Worm (Caenorhabditis elegans): Measurements from ENCODE around the gene inx-10.

DNA sequence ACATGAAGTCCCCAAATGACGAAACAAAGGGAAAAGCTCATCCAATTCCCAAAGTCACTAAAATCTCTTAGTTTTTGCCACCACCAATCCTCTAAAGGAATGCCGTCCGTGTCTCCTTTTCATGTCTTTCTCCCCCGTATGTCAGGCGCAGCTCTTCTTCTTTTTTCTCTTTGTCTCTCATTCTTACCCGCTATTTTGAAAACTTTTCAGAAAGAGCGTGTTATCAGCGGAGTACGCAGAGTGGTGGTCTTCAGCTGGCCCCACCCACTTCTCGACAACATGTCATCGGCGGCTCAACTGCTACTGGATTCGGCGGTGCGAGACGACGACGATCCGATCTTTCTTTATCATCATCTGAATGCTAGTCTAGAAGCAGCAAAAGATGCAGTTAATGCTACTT, 15.9 kb downstream of the inx-10 start, which contains the start of gene sphr-1:
- no peak for TF ChIP-seq elt-1 (tag; optimal IDR thresholded peaks at IDR 0.05; ENCODE audit: borderline replicate concordance, insufficient read depth)
- no peak for TF ChIP-seq pha-4 (tag; optimal IDR thresholded peaks at IDR 0.05)
- no peak for TF ChIP-seq ztf-11 (tag; optimal IDR thresholded peaks at IDR 0.05)
- no peak for TF ChIP-seq elt-3 (tag; optimal IDR thresholded peaks at IDR 0.05)
- no peak for TF ChIP-seq mls-2 (tag; optimal IDR thresholded peaks at IDR 0.05)
- no peak for TF ChIP-seq snpc-4 (tag; optimal IDR thresholded peaks at IDR 0.05)
- no peak for TF ChIP-seq nhr-76 (tag; optimal IDR thresholded peaks at IDR 0.05)
- TF ChIP-seq unc-62 (GFP tag; optimal IDR thresholded peaks at IDR 0.05), result no peak

Measured in whole organism, mixed stage, embryonic.